Fruit fly (Drosophila melanogaster) whole organism, embryonic: Measurements from ENCODE around the gene Bfc.

Experiments used
- Antp ChIP-seq: fragments of 200-800 bp; sonication (Bioruptor generic); optimal IDR thresholded peaks from 3 replicates; lab custom pipeline; 2016; ENCODE audit warnings: missing biosample characterization, missing genetic modification characterization
- CG10462 ChIP-seq: fragments of 200-800 bp; sonication (Bioruptor generic); optimal IDR thresholded peaks from 2 replicates; lab custom pipeline; 2016; ENCODE audit warnings: missing biosample characterization, missing genetic modification characterization
- CG11723 ChIP-seq: fragments of 200-800 bp; sonication (Bioruptor generic); optimal IDR thresholded peaks from 2 replicates; lab custom pipeline; 2017; ENCODE audit warnings: missing biosample characterization, mild to moderate bottlenecking, missing genetic modification characterization
- CG12155 ChIP-seq: fragments of 200-800 bp; sonication (Bioruptor generic); optimal IDR thresholded peaks from 3 replicates; lab custom pipeline; 2016; ENCODE audit warnings: missing biosample characterization, missing genetic modification characterization
- CG12236 ChIP-seq: fragments of 200-800 bp; sonication (Bioruptor generic); optimal IDR thresholded peaks from 2 replicates; lab custom pipeline; 2016; ENCODE audit warnings: missing biosample characterization, missing genetic modification characterization
- CG12299 ChIP-seq: fragments of 200-800 bp; sonication (Bioruptor generic); optimal IDR thresholded peaks from 2 replicates; lab custom pipeline; 2018; ENCODE audit warnings: missing biosample characterization, mild to moderate bottlenecking, missing genetic modification characterization
- CG12769 ChIP-seq: fragments of 200-800 bp; sonication (Bioruptor generic); optimal IDR thresholded peaks from 2 replicates; lab custom pipeline; 2019; ENCODE audit warnings: missing biosample characterization, mild to moderate bottlenecking, missing genetic modification characterization, moderate library complexity
- CG1603 ChIP-seq: fragments of 200-800 bp; sonication (Bioruptor generic); optimal IDR thresholded peaks from 2 replicates; lab custom pipeline; 2019; ENCODE audit warnings: missing biosample characterization, mild to moderate bottlenecking, missing genetic modification characterization, moderate library complexity
- CG18262 ChIP-seq: fragments of 200-800 bp; optimal IDR thresholded peaks from 3 replicates; lab custom pipeline; 2019; ENCODE audit warnings: missing biosample characterization, mild to moderate bottlenecking, missing genetic modification characterization, moderate library complexity
- CG31224 ChIP-seq: fragments of 200-800 bp; sonication (Bioruptor generic); IDR thresholded peaks from 2 replicates; pipeline ENCODE4 v1.3.6; 2022; ENCODE audit warnings: missing biosample characterization, missing genetic modification characterization
- CG31388 ChIP-seq: fragments of 200-800 bp; sonication (Bioruptor generic); optimal IDR thresholded peaks from 2 replicates; lab custom pipeline; 2016; ENCODE audit warnings: missing biosample characterization, missing genetic modification characterization
- CG34224 ChIP-seq: fragments of 200-800 bp; sonication (Bioruptor generic); IDR thresholded peaks from 3 replicates; pipeline ENCODE4 v1.3.6; 2022; ENCODE audit warnings: missing biosample characterization, missing genetic modification characterization; ENCODE audit not compliant: partially characterized antibody
- CG42726 ChIP-seq: fragments of 200-800 bp; sonication (Bioruptor generic); IDR thresholded peaks from 2 replicates; pipeline ENCODE4 v1.3.6; 2022; ENCODE audit warnings: missing biosample characterization, missing genetic modification characterization; ENCODE audit not compliant: partially characterized antibody
- CG43689 ChIP-seq: fragments of 200-800 bp; sonication (Bioruptor generic); IDR thresholded peaks from 2 replicates; pipeline ENCODE4 v1.3.6; 2022; ENCODE audit warnings: missing biosample characterization, missing genetic modification characterization
- CG4617 ChIP-seq: fragments of 200-800 bp; sonication (Bioruptor generic); optimal IDR thresholded peaks from 3 replicates; lab custom pipeline; 2016; ENCODE audit warnings: missing biosample characterization, missing genetic modification characterization, borderline replicate concordance
- CG6254 ChIP-seq: fragments of 200-800 bp; sonication (Bioruptor generic); optimal IDR thresholded peaks from 3 replicates; lab custom pipeline; 2017; ENCODE audit warnings: mild to moderate bottlenecking, missing biosample characterization, missing genetic modification reagents, missing genetic modification characterization
- CG6791 ChIP-seq: fragments of 200-800 bp; sonication (Bioruptor generic); IDR thresholded peaks from 3 replicates; pipeline ENCODE4 v1.3.6; 2022; ENCODE audit warnings: missing biosample characterization, missing genetic modification characterization; ENCODE audit not compliant: partially characterized antibody
- CG7556 ChIP-seq: fragments of 200-800 bp; sonication (Bioruptor generic); optimal IDR thresholded peaks from 2 replicates; lab custom pipeline; 2017; ENCODE audit warnings: missing biosample characterization, mild to moderate bottlenecking, missing genetic modification characterization
- CG9876 ChIP-seq: fragments of 200-800 bp; sonication (Bioruptor generic); optimal IDR thresholded peaks from 2 replicates; lab custom pipeline; 2016; ENCODE audit warnings: missing biosample characterization, missing genetic modification characterization
- Dad ChIP-seq: fragments of 200-800 bp; sonication (Bioruptor generic); optimal IDR thresholded peaks from 3 replicates; lab custom pipeline; 2016; ENCODE audit warnings: missing biosample characterization, missing genetic modification characterization
- Dek ChIP-seq: fragments of 200-800 bp; sonication (Bioruptor generic); optimal IDR thresholded peaks from 3 replicates; lab custom pipeline; 2019; ENCODE audit warnings: missing biosample characterization, mild to moderate bottlenecking, missing genetic modification characterization, moderate library complexity
- Dll ChIP-seq: fragments of 200-800 bp; sonication (Bioruptor generic); IDR thresholded peaks from 4 replicates; pipeline ENCODE4 v1.3.6; 2022; ENCODE audit warnings: missing biosample characterization, missing genetic modification characterization; ENCODE audit not compliant: partially characterized antibody
- Dref ChIP-seq: fragments of 200-800 bp; sonication (Bioruptor generic); IDR thresholded peaks from 2 replicates; pipeline ENCODE4 v1.3.6; 2022; ENCODE audit warnings: missing biosample characterization, missing genetic modification characterization
- Lhr ChIP-seq: fragments of 200-800 bp; sonication (Bioruptor generic); optimal IDR thresholded peaks from 3 replicates; lab custom pipeline; 2017; ENCODE audit warnings: mild to moderate bottlenecking, missing biosample characterization, missing genetic modification reagents, missing genetic modification characterization
- MESR4 ChIP-seq: fragments of 200-800 bp; sonication (Bioruptor generic); optimal IDR thresholded peaks from 2 replicates; lab custom pipeline; 2018; ENCODE audit warnings: missing biosample characterization, mild to moderate bottlenecking, missing genetic modification characterization, moderate library complexity
- NfI ChIP-seq: fragments of 200-800 bp; sonication (Bioruptor generic); optimal IDR thresholded peaks from 3 replicates; lab custom pipeline; 2018; ENCODE audit warnings: missing biosample characterization, mild to moderate bottlenecking, missing genetic modification characterization, moderate library complexity
- Opbp ChIP-seq: fragments of 200-800 bp; sonication (Bioruptor generic); IDR thresholded peaks from 3 replicates; pipeline ENCODE4 v1.3.6; 2022; ENCODE audit warnings: missing biosample characterization, missing genetic modification characterization; ENCODE audit not compliant: partially characterized antibody
- Ravus ChIP-seq: fragments of 200-800 bp; sonication (Bioruptor generic); IDR thresholded peaks from 2 replicates; pipeline ENCODE4 v1.3.6; 2022; ENCODE audit warnings: missing biosample characterization, missing genetic modification characterization
- Scr ChIP-seq: fragments of 200-800 bp; sonication (Bioruptor generic); IDR thresholded peaks from 2 replicates; pipeline ENCODE4 v1.3.6; 2022; ENCODE audit warnings: missing biosample characterization, missing genetic modification characterization; ENCODE audit not compliant: partially characterized antibody
- Sry-β ChIP-seq: fragments of 200-800 bp; sonication (Bioruptor generic); optimal IDR thresholded peaks from 2 replicates; lab custom pipeline; 2018; ENCODE audit warnings: missing biosample characterization, mild to moderate bottlenecking, missing genetic modification characterization, moderate library complexity
- bcd ChIP-seq: fragments of 200-800 bp; sonication (Bioruptor generic); optimal IDR thresholded peaks from 2 replicates; lab custom pipeline; 2017; ENCODE audit warnings: missing biosample characterization, mild to moderate bottlenecking, missing genetic modification characterization
- bigmax ChIP-seq: fragments of 200-800 bp; sonication (Bioruptor generic); optimal IDR thresholded peaks from 2 replicates; lab custom pipeline; 2018; ENCODE audit warnings: missing biosample characterization, mild to moderate bottlenecking, missing genetic modification characterization
- ci ChIP-seq: fragments of 200-800 bp; sonication (Bioruptor generic); IDR thresholded peaks from 3 replicates; pipeline ENCODE4 v1.3.6; 2022; ENCODE audit warnings: missing biosample characterization, missing genetic modification characterization
- cwo ChIP-seq: fragments of 200-800 bp; sonication (Bioruptor generic); optimal IDR thresholded peaks from 3 replicates; lab custom pipeline; 2017; ENCODE audit warnings: missing biosample characterization, missing genetic modification characterization, mild to moderate bottlenecking, moderate library complexity, missing genetic modification reagents
- fd96Cb ChIP-seq: fragments of 200-800 bp; sonication (Bioruptor generic); optimal IDR thresholded peaks from 2 replicates; lab custom pipeline; 2018; ENCODE audit warnings: missing biosample characterization, mild to moderate bottlenecking, missing genetic modification characterization, moderate library complexity
- gcm2 ChIP-seq: fragments of 200-800 bp; sonication (Bioruptor generic); optimal IDR thresholded peaks from 2 replicates; lab custom pipeline; 2016; ENCODE audit warnings: missing biosample characterization, missing genetic modification characterization
- gfzf ChIP-seq: fragments of 200-800 bp; sonication (Bioruptor generic); optimal IDR thresholded peaks from 2 replicates; lab custom pipeline; 2016; ENCODE audit warnings: missing biosample characterization, mild to moderate bottlenecking, missing genetic modification characterization, moderate library complexity
- inv ChIP-seq: fragments of 200-800 bp; sonication (Bioruptor generic); IDR thresholded peaks from 2 replicates; pipeline ENCODE4 v1.3.6; 2022; ENCODE audit warnings: missing biosample characterization, missing genetic modification characterization; ENCODE audit not compliant: partially characterized antibody
- nerfin-1 ChIP-seq: fragments of 200-800 bp; sonication (Bioruptor generic); optimal IDR thresholded peaks from 3 replicates; lab custom pipeline; 2019; ENCODE audit warnings: missing biosample characterization, mild to moderate bottlenecking, missing genetic modification characterization, moderate library complexity
- psq ChIP-seq: fragments of 200-800 bp; sonication (Bioruptor generic); optimal IDR thresholded peaks from 2 replicates; lab custom pipeline; 2017; ENCODE audit warnings: missing biosample characterization, missing genetic modification characterization
- ro ChIP-seq: fragments of 200-800 bp; sonication (Bioruptor generic); IDR thresholded peaks from 2 replicates; pipeline ENCODE4 v1.3.6; 2022; ENCODE audit warnings: missing biosample characterization, missing genetic modification characterization
- salm ChIP-seq: fragments of 200-800 bp; sonication (Bioruptor generic); optimal IDR thresholded peaks from 2 replicates; lab custom pipeline; 2018; ENCODE audit warnings: missing biosample characterization, mild to moderate bottlenecking, missing genetic modification characterization
- sens-2 ChIP-seq: fragments of 200-800 bp; sonication (Bioruptor generic); IDR thresholded peaks from 2 replicates; pipeline ENCODE4 v1.3.6; 2022; ENCODE audit warnings: missing biosample characterization, missing genetic modification characterization
- slou ChIP-seq: fragments of 200-800 bp; sonication (Bioruptor generic); optimal IDR thresholded peaks from 3 replicates; lab custom pipeline; 2016; ENCODE audit warnings: missing biosample characterization, missing genetic modification characterization
- sna ChIP-seq: fragments of 200-800 bp; sonication (Bioruptor generic); IDR thresholded peaks from 2 replicates; pipeline ENCODE4 v1.3.6; 2022; ENCODE audit warnings: missing biosample characterization, missing genetic modification characterization; ENCODE audit not compliant: partially characterized antibody
- sr ChIP-seq: fragments of 200-800 bp; sonication (Bioruptor generic); IDR thresholded peaks from 3 replicates; pipeline ENCODE4 v1.3.6; 2022; ENCODE audit warnings: missing biosample characterization, missing genetic modification characterization
- stc ChIP-seq: fragments of 200-800 bp; sonication (Bioruptor generic); IDR thresholded peaks from 2 replicates; pipeline ENCODE4 v1.3.6; 2022; ENCODE audit warnings: missing biosample characterization, missing genetic modification characterization
- unc-4 ChIP-seq: fragments of 200-800 bp; sonication (Bioruptor generic); IDR thresholded peaks from 2 replicates; pipeline ENCODE4 v1.3.6; 2022; ENCODE audit warnings: missing biosample characterization, missing genetic modification characterization; ENCODE audit not compliant: partially characterized antibody
- vfl ChIP-seq: fragments of 200-800 bp; sonication (Bioruptor generic); optimal IDR thresholded peaks from 2 replicates; lab custom pipeline; 2016; ENCODE audit warnings: missing biosample characterization, missing genetic modification characterization
- z ChIP-seq: fragments of 200-800 bp; sonication (Bioruptor generic); IDR thresholded peaks from 3 replicates; pipeline ENCODE4 v1.3.6; 2022; ENCODE audit warnings: missing biosample characterization, missing genetic modification characterization

Bfc gene

DNA sequence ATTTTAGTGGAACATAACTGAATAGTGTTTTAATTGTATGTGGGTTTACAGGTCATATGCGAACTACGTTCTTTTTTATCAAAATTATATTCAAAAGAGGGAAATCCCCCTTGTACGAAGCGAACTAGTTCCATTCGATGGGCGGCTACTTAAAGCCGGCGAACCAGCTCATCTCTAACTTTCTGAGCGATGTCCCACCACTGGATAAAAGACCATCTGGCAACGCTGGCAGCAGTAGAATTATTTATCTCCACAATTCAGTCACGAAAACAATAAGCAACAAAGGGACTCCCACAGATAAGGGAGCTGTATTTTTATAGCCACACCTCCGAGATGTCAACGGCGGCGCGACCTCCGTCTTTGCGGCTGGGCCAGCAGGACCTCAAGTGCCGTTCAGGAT is 45.2 kb downstream of the Bfc start, which contains the start of gene Rabex-5 (continued):
- TF ChIP-seq psq (GFP tag; lab: Kevin White, UChicago) (no peak), Lhr (GFP tag; lab: Kevin White, UChicago) (peak; percentile 94), MESR4 (GFP tag; lab: Kevin White, UChicago) (peak; percentile 79), unc-4 (peak; percentile 85), Sry-β (GFP tag; lab: Kevin White, UChicago) (peak; percentile 74), vfl (peak; percentile 7), inv (GFP tag; lab: Robert Waterston, UW) (peak; percentile 82; the same call in 1 of the 2 replicates), Ravus (GFP tag; lab: Robert Waterston, UW) (no peak), Scr (GFP tag; lab: Robert Waterston, UW) (peak; percentile 86), Dad (GFP tag; lab: Kevin White, UChicago) (no peak), ci (GFP tag; lab: Robert Waterston, UW) (peak; percentile 51; the same call in 1 of the 3 replicates), CG43689 (GFP tag; lab: Robert Waterston, UW) (no peak), CG12236 (GFP tag; lab: Kevin White, UChicago) (no peak), Opbp (GFP tag; lab: Robert Waterston, UW) (peak; percentile 89), Antp (GFP tag; lab: Kevin White, UChicago) (peak; percentile 65), slou (GFP tag; lab: Kevin White, UChicago) (peak; percentile 13), ro (GFP tag; lab: Robert Waterston, UW) (no peak), stc (no peak), CG11723 (GFP tag; lab: Kevin White, UChicago) (no peak), CG12155 (GFP tag; lab: Kevin White, UChicago) (peak; percentile 45), gcm2 (GFP tag; lab: Kevin White, UChicago) (no peak), z (GFP tag; lab: Robert Waterston, UW) (no peak), CG4617 (GFP tag; lab: Kevin White, UChicago) (peak; percentile 85), Dll (peak; percentile 81), Dref (GFP tag; lab: Robert Waterston, UW) (peak; percentile 51), CG42726 (GFP tag; lab: Robert Waterston, UW) (peak; percentile 87), Dek (tag; lab: Kevin White, UChicago) (peak; percentile 10), sens-2 (GFP tag; lab: Robert Waterston, UW) (no peak), CG31388 (no peak), CG6791 (peak; percentile 90), sna (GFP tag; lab: Robert Waterston, UW) (peak; percentile 75), gfzf (GFP tag; lab: Kevin White, UChicago) (peak; percentile 23), nerfin-1 (tag; lab: Kevin White, UChicago) (peak; percentile 52), salm (tag; lab: Kevin White, UChicago) (no peak), bcd (GFP tag; lab: Kevin White, UChicago) (peak; percentile 1), CG12769 (tag; lab: Kevin White, UChicago) (no peak), CG31224 (no peak), CG9876 (GFP tag; lab: Kevin White, UChicago) (peak; percentile 17), sr (GFP tag; lab: Robert Waterston, UW) (no peak), CG1603 (tag; lab: Kevin White, UChicago) (peak; percentile 73), bigmax (GFP tag; lab: Kevin White, UChicago) (no peak), fd96Cb (tag; lab: Kevin White, UChicago) (no peak), CG12299 (tag; lab: Kevin White, UChicago) (no peak), CG7556 (GFP tag; lab: Kevin White, UChicago) (no peak), CG6254 (GFP tag; lab: Kevin White, UChicago) (no peak), CG10462 (GFP tag; lab: Kevin White, UChicago) (no peak), CG18262 (tag; lab: Kevin White, UChicago) (peak; percentile 19), NfI (peak; percentile 29), CG34224 (GFP tag; lab: Robert Waterston, UW) (peak; percentile 78), cwo (GFP tag; lab: Kevin White, UChicago) (no peak)
